Fruit fly (Drosophila melanogaster) whole organism, prepupa: ENCODE measurements around the gene Hr96.

Experiments used
- Blimp-1 ChIP-seq: fragments of 200-800 bp; sonication (Bioruptor generic); optimal IDR thresholded peaks from 3 replicates; lab custom pipeline; 2017; ENCODE audit warnings: missing biosample characterization, missing genetic modification characterization, mild to moderate bottlenecking, moderate library complexity, missing genetic modification reagents
- CG10631 ChIP-seq: fragments of 200-800 bp; sonication (Bioruptor generic); optimal IDR thresholded peaks from 2 replicates; lab custom pipeline; 2016; ENCODE audit warnings: missing biosample characterization, missing genetic modification characterization
- CG10669 ChIP-seq: fragments of 200-800 bp; sonication (Bioruptor generic); optimal IDR thresholded peaks from 3 replicates; lab custom pipeline; 2018; ENCODE audit warnings: missing biosample characterization, mild to moderate bottlenecking, missing genetic modification characterization, moderate library complexity
- CG11294 ChIP-seq: fragments of 200-800 bp; sonication (Bioruptor generic); IDR thresholded peaks from 2 replicates; pipeline ENCODE4 v1.3.6; 2022; ENCODE audit warnings: missing biosample characterization, missing genetic modification characterization
- CG11762 ChIP-seq: fragments of 200-800 bp; sonication (Bioruptor generic); optimal IDR thresholded peaks from 3 replicates; lab custom pipeline; 2016; ENCODE audit warnings: missing biosample characterization, missing genetic modification characterization; ENCODE audit not compliant: insufficient read depth
- CG15336 ChIP-seq: fragments of 200-800 bp; sonication (Bioruptor generic); IDR thresholded peaks from 2 replicates; pipeline ENCODE4 v1.3.6; 2022; ENCODE audit warnings: missing biosample characterization, missing genetic modification characterization
- CG3032 ChIP-seq: fragments of 200-800 bp; optimal IDR thresholded peaks from 2 replicates; lab custom pipeline; 2019; ENCODE audit warnings: missing biosample characterization, mild to moderate bottlenecking, missing genetic modification characterization, moderate library complexity
- CG34406 ChIP-seq: fragments of 200-800 bp; sonication (Bioruptor generic); optimal IDR thresholded peaks from 3 replicates; lab custom pipeline; 2016; ENCODE audit warnings: missing biosample characterization, missing genetic modification characterization
- CG3919 ChIP-seq: fragments of 200-800 bp; sonication (Bioruptor generic); optimal IDR thresholded peaks from 3 replicates; lab custom pipeline; 2016; ENCODE audit warnings: missing biosample characterization, missing genetic modification characterization
- CG6163 ChIP-seq: fragments of 200-800 bp; sonication (Bioruptor generic); IDR thresholded peaks from 3 replicates; pipeline ENCODE4 v1.3.6; 2022; ENCODE audit warnings: missing biosample characterization, missing genetic modification characterization
- CG6276 ChIP-seq: fragments of 200-800 bp; sonication (Bioruptor generic); optimal IDR thresholded peaks from 2 replicates; lab custom pipeline; 2017; ENCODE audit warnings: missing biosample characterization, mild to moderate bottlenecking, missing genetic modification characterization
- CG6792 ChIP-seq: fragments of 200-800 bp; sonication (Bioruptor generic); optimal IDR thresholded peaks from 3 replicates; lab custom pipeline; 2016; ENCODE audit warnings: missing biosample characterization, missing genetic modification characterization
- CG6808 ChIP-seq: fragments of 200-800 bp; sonication (Bioruptor generic); optimal IDR thresholded peaks from 3 replicates; lab custom pipeline; 2017; ENCODE audit warnings: missing biosample characterization, missing genetic modification characterization, mild to moderate bottlenecking, moderate library complexity, missing genetic modification reagents
- CG7368 ChIP-seq: fragments of 200-800 bp; sonication (Bioruptor generic); optimal IDR thresholded peaks from 3 replicates; lab custom pipeline; 2016; ENCODE audit warnings: missing biosample characterization, missing genetic modification characterization
- CG8319 ChIP-seq: fragments of 200-800 bp; sonication (Bioruptor generic); optimal IDR thresholded peaks from 3 replicates; lab custom pipeline; 2016; ENCODE audit warnings: missing biosample characterization, missing genetic modification characterization
- CG8632 ChIP-seq: fragments of 200-800 bp; sonication (Bioruptor generic); optimal IDR thresholded peaks from 3 replicates; lab custom pipeline; 2016; ENCODE audit warnings: missing biosample characterization, missing genetic modification characterization
- Eip78C ChIP-seq: fragments of 200-800 bp; sonication (Bioruptor generic); peaks from one replicate; lab custom pipeline; 2016; ENCODE audit warnings: missing biosample characterization, missing genetic modification characterization
- Eip93F ChIP-seq: fragments of 200-800 bp; sonication (Bioruptor generic); optimal IDR thresholded peaks from 2 replicates; lab custom pipeline; 2016; ENCODE audit warnings: missing biosample characterization, mild to moderate bottlenecking, missing genetic modification characterization
- Ets96B ChIP-seq: fragments of 200-800 bp; optimal IDR thresholded peaks from 2 replicates; lab custom pipeline; 2019; ENCODE audit warnings: missing biosample characterization, mild to moderate bottlenecking, missing genetic modification characterization, moderate library complexity
- Hr39 ChIP-seq: fragments of 200-800 bp; sonication (Bioruptor generic); optimal IDR thresholded peaks from 2 replicates; lab custom pipeline; 2016; ENCODE audit warnings: missing biosample characterization, missing genetic modification characterization
- Hr4 ChIP-seq: fragments of 200-800 bp; sonication (Bioruptor generic); optimal IDR thresholded peaks from 3 replicates; lab custom pipeline; 2016; ENCODE audit warnings: missing biosample characterization, missing genetic modification characterization
- Lpt ChIP-seq: fragments of 200-800 bp; sonication (Bioruptor generic); optimal IDR thresholded peaks from 3 replicates; lab custom pipeline; 2016; ENCODE audit warnings: missing biosample characterization, missing genetic modification characterization
- Met ChIP-seq: fragments of 200-800 bp; sonication (Bioruptor generic); optimal IDR thresholded peaks from 3 replicates; lab custom pipeline; 2016; ENCODE audit warnings: missing biosample characterization, missing genetic modification characterization
- OdsH ChIP-seq: fragments of 200-800 bp; sonication (Bioruptor generic); optimal IDR thresholded peaks from 3 replicates; lab custom pipeline; 2016; ENCODE audit warnings: missing biosample characterization, missing genetic modification characterization
- Smox ChIP-seq: fragments of 200-800 bp; sonication (Bioruptor generic); optimal IDR thresholded peaks from 3 replicates; lab custom pipeline; 2016; ENCODE audit warnings: missing biosample characterization, missing genetic modification characterization
- Sox102F ChIP-seq: fragments of 200-800 bp; sonication (Bioruptor generic); optimal IDR thresholded peaks from 2 replicates; lab custom pipeline; 2016; ENCODE audit warnings: missing biosample characterization, mild to moderate bottlenecking, missing genetic modification characterization
- Sox14 ChIP-seq: fragments of 200-800 bp; sonication (Bioruptor generic); optimal IDR thresholded peaks from 3 replicates; lab custom pipeline; 2016; ENCODE audit warnings: missing biosample characterization, missing genetic modification characterization
- achi ChIP-seq: fragments of 200-800 bp; sonication (Bioruptor generic); optimal IDR thresholded peaks from 3 replicates; lab custom pipeline; 2016; ENCODE audit warnings: missing biosample characterization, missing genetic modification characterization
- acj6 ChIP-seq: fragments of 200-800 bp; sonication (Bioruptor generic); optimal IDR thresholded peaks from 3 replicates; lab custom pipeline; 2016; ENCODE audit warnings: missing biosample characterization, missing genetic modification characterization
- cyc ChIP-seq: fragments of 200-800 bp; sonication (Bioruptor generic); optimal IDR thresholded peaks from 3 replicates; lab custom pipeline; 2016; ENCODE audit warnings: missing biosample characterization, missing genetic modification characterization
- dac ChIP-seq: fragments of 200-800 bp; sonication (Bioruptor generic); optimal IDR thresholded peaks from 2 replicates; lab custom pipeline; 2017; ENCODE audit warnings: missing biosample characterization, mild to moderate bottlenecking, missing genetic modification characterization
- eg ChIP-seq: fragments of 200-800 bp; sonication (Bioruptor generic); IDR thresholded peaks from 3 replicates; pipeline ENCODE4 v1.3.6; 2022; ENCODE audit warnings: missing biosample characterization, missing genetic modification characterization
- esn ChIP-seq: fragments of 200-800 bp; sonication (Bioruptor generic); optimal IDR thresholded peaks from 2 replicates; lab custom pipeline; 2016; ENCODE audit warnings: missing biosample characterization, mild to moderate bottlenecking, missing genetic modification characterization, moderate library complexity
- fd59A ChIP-seq: fragments of 200-800 bp; sonication (Bioruptor generic); optimal IDR thresholded peaks from 2 replicates; lab custom pipeline; 2017; ENCODE audit warnings: missing biosample characterization, mild to moderate bottlenecking, missing genetic modification characterization, missing genetic modification reagents
- fd85E ChIP-seq: fragments of 200-800 bp; sonication (Bioruptor generic); optimal IDR thresholded peaks from 3 replicates; lab custom pipeline; 2016; ENCODE audit warnings: missing biosample characterization, missing genetic modification characterization
- fkh ChIP-seq: fragments of 200-800 bp; sonication (Bioruptor generic); optimal IDR thresholded peaks from 3 replicates; lab custom pipeline; 2017; ENCODE audit warnings: missing biosample characterization, mild to moderate bottlenecking, missing genetic modification characterization, moderate library complexity
- lz ChIP-seq: fragments of 200-800 bp; sonication (Bioruptor generic); optimal IDR thresholded peaks from 3 replicates; lab custom pipeline; 2016; ENCODE audit warnings: missing biosample characterization, missing genetic modification characterization
- net ChIP-seq: fragments of 200-800 bp; sonication (Bioruptor generic); optimal IDR thresholded peaks from 3 replicates; lab custom pipeline; 2016; ENCODE audit warnings: missing biosample characterization, missing genetic modification characterization
- pdm3 ChIP-seq: fragments of 200-800 bp; sonication (Bioruptor generic); optimal IDR thresholded peaks from 3 replicates; lab custom pipeline; 2016; ENCODE audit warnings: missing biosample characterization, missing genetic modification characterization
- salr ChIP-seq, 2 experiments: fragments of 200-800 bp; sonication (Bioruptor generic); optimal IDR thresholded peaks; 3 replicates each; lab custom pipeline; 2016 to 2018; ENCODE audit warnings: missing biosample characterization in 2 of 2, missing genetic modification characterization in 2 of 2, mild to moderate bottlenecking in 1 of 2
- spab ChIP-seq: fragments of 200-800 bp; sonication (Bioruptor generic); optimal IDR thresholded peaks from 2 replicates; lab custom pipeline; 2017; ENCODE audit warnings: missing biosample characterization, mild to moderate bottlenecking, missing genetic modification characterization, missing genetic modification reagents
- ss ChIP-seq, 2 experiments: fragments of 200-800 bp; sonication (Bioruptor generic); optimal IDR thresholded peaks; 2 replicates in 1 of 2; 3 replicates in 1 of 2; lab custom pipeline; 2017 to 2018; ENCODE audit warnings: mild to moderate bottlenecking in 2 of 2, missing biosample characterization in 2 of 2, missing genetic modification characterization in 2 of 2, moderate library complexity in 1 of 2
- topi ChIP-seq: fragments of 200-800 bp; sonication (Bioruptor generic); optimal IDR thresholded peaks from 3 replicates; lab custom pipeline; 2016; ENCODE audit warnings: missing biosample characterization, missing genetic modification characterization
- vri ChIP-seq: fragments of 200-800 bp; sonication (Bioruptor generic); optimal IDR thresholded peaks from 3 replicates; lab custom pipeline; 2016; ENCODE audit warnings: missing biosample characterization, mild to moderate bottlenecking, missing genetic modification characterization

The Hr96 gene

dm6 chr3R:24983537-24984501, 41.2 kb upstream of the Hr96 start, which contains the start of gene tnc (continued):
- TF ChIP-seq CG6276 (GFP tag; lab: Kevin White, UChicago) (peak; percentile 69), CG3032 (peak; percentile 81), eg (GFP tag; lab: Robert Waterston, UW) (peak; percentile 62), fd59A (peak; percentile 63), Met (GFP tag; lab: Kevin White, UChicago) (peak; percentile 64), OdsH (GFP tag; lab: Kevin White, UChicago) (peak; percentile 86), CG34406 (GFP tag; lab: Kevin White, UChicago) (peak; percentile 84), Ets96B (tag; lab: Kevin White, UChicago) (peak; percentile 80), CG10631 (peak; percentile 88), CG3919 (GFP tag; lab: Kevin White, UChicago) (peak; percentile 82), CG8632 (GFP tag; lab: Kevin White, UChicago) (peak; percentile 80)

DNA sequence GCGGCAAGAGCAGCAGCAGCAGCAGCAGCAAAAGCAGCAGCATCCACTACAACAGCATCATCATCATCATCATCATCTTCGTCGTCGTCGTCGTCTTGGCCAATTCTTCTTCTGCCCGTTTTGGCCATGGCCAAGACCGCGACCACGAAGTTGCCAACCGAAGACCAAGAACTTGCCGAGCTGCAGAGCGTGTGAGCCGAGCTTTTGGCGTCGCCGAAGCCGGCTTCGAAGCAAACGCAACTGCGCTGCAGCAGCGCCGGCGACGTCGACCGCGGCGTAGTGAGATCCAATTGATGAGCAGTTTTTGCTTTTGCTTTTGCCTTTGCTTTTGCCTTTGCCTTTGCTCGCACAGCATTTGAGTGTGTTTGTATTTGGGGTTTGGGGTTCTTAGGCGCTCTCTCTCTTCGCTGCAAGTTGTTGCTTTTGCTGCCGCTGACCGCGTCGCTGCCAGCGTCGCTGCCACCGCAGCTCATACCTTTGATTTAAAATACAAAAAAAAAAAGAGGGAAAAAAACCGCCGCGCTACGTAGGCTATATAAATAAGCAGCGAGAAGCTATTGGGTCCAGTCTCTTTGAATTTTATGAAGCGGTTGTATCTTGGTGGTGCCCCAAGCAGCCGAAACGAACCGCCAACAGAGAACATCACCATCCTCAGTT, 39.9 kb upstream of the Hr96 start:
- TF ChIP-seq CG3032 (no peak), CG15336 (GFP tag; lab: Robert Waterston, UW) (no peak), CG11762 (no peak), Eip78C (peak; percentile 51)

dm6 chr3R:24996502-24996901, 28.5 kb upstream of the Hr96 start:
- TF ChIP-seq CG10669 (GFP tag; lab: Kevin White, UChicago) (peak; percentile 2), pdm3 (GFP tag; lab: Kevin White, UChicago) (peak; percentile 78), net (GFP tag; lab: Kevin White, UChicago) (peak; percentile 81), fd85E (GFP tag; lab: Kevin White, UChicago) (no peak), CG6792 (GFP tag; lab: Kevin White, UChicago) (peak; percentile 40), Eip93F (no peak), CG6163 (peak; percentile 86), CG34406 (GFP tag; lab: Kevin White, UChicago) (peak; percentile 32), cyc (peak; percentile 70), CG6276 (GFP tag; lab: Kevin White, UChicago) (peak; percentile 82), Ets96B (tag; lab: Kevin White, UChicago) (no peak), achi (GFP tag; lab: Kevin White, UChicago) (peak; percentile 77), topi (peak; percentile 57), salr (GFP tag; optimal IDR thresholded peaks at IDR 0.05; lab: Kevin White, UChicago) (peak in 1 of 2 experiments; percentile 59), ss (GFP tag; optimal IDR thresholded peaks at IDR 0.05; lab: Kevin White, UChicago) (no peak), lz (peak; percentile 43), Met (GFP tag; lab: Kevin White, UChicago) (peak; percentile 21), CG10631 (peak; percentile 39), CG8319 (no peak), spab (no peak), vri (GFP tag; lab: Kevin White, UChicago) (peak; percentile 19), Hr39 (GFP tag; lab: Kevin White, UChicago) (peak; percentile 68), Sox14 (GFP tag; lab: Kevin White, UChicago) (peak; percentile 75), CG3032 (peak; percentile 24), esn (peak; percentile 60), dac (GFP tag; lab: Kevin White, UChicago) (peak; percentile 72), CG11294 (peak; percentile 63), Lpt (peak; percentile 87), CG7368 (peak; percentile 49), Sox102F (GFP tag; lab: Kevin White, UChicago) (peak; percentile 66), CG8632 (GFP tag; lab: Kevin White, UChicago) (peak; percentile 35), fkh (GFP tag; lab: Kevin White, UChicago) (no peak), CG6808 (GFP tag; lab: Kevin White, UChicago) (no peak), acj6 (GFP tag; lab: Kevin White, UChicago) (peak; percentile 67), Hr4 (GFP tag; lab: Kevin White, UChicago) (peak; percentile 94), Smox (GFP tag; lab: Kevin White, UChicago) (peak; percentile 64), Blimp-1 (GFP tag; lab: Kevin White, UChicago) (no peak)
